Fruit fly (Drosophila melanogaster): ENCODE measurements around the gene Vsp37A.

- TF ChIP-seq pad (GFP tag; optimal IDR thresholded peaks at IDR 0.05) (no peak), Crg-1 (GFP tag; optimal IDR thresholded peaks at IDR 0.05) (no peak), Clk (GFP tag; optimal IDR thresholded peaks at IDR 0.05) (no peak), CG12768 (GFP tag; optimal IDR thresholded peaks at IDR 0.05) (no peak), CG1620 (GFP tag; optimal IDR thresholded peaks at IDR 0.05) (no peak), CG7045 (GFP tag; optimal IDR thresholded peaks at IDR 0.05) (no peak), cnc (optimal IDR thresholded peaks at IDR 0.05) (no peak)
These were observed 4.4 kb upstream of the Vsp37A start for dm6 chrX:616761-617476.

All from whole organism, adult.